Worm (Caenorhabditis elegans) whole organism, L1 larva: ENCODE data around the gene T04H1.12.

Experiments
- C16A3.4 ChIP-seq: fragments of 150-350 bp; optimal IDR thresholded peaks from 2 replicates; lab custom pipeline; 2014; ENCODE audit warnings: missing biosample characterization, missing genetic modification characterization
- F16B12.6 ChIP-seq: fragments of 150-350 bp; optimal IDR thresholded peaks from 2 replicates; lab custom pipeline; 2014; ENCODE audit warnings: missing biosample characterization, missing genetic modification characterization
- alr-1 ChIP-seq: fragments of 200-800 bp; sonication (Bioruptor generic); optimal IDR thresholded peaks from 2 replicates; lab custom pipeline; 2018; ENCODE audit warnings: borderline replicate concordance, mild to moderate bottlenecking, missing genetic modification characterization, missing compliant biosample characterization
- aly-2 ChIP-seq: fragments of 150-350 bp; optimal IDR thresholded peaks from 2 replicates; lab custom pipeline; 2014; ENCODE audit warnings: missing biosample characterization, missing genetic modification characterization
- blmp-1 ChIP-seq: fragments of 150-350 bp; optimal IDR thresholded peaks from 2 replicates; lab custom pipeline; 2014; ENCODE audit warnings: missing biosample characterization, missing genetic modification characterization
- ceh-63 ChIP-seq: fragments of 200-800 bp; sonication (Bioruptor generic); optimal IDR thresholded peaks from 2 replicates; lab custom pipeline; 2018; ENCODE audit warnings: mild to moderate bottlenecking, missing genetic modification characterization, missing compliant biosample characterization
- ceh-8 ChIP-seq: fragments of 200-800 bp; sonication (Bioruptor generic); optimal IDR thresholded peaks from 2 replicates; lab custom pipeline; 2018; ENCODE audit warnings: mild to moderate bottlenecking, missing genetic modification characterization, moderate library complexity, missing compliant biosample characterization
- ceh-82 ChIP-seq, 3 experiments: fragments of 150-350 bp in 1 of 3; sonication (generic microtip) in 2 of 3; optimal IDR thresholded peaks; 2 replicates each; lab custom pipeline; 2014 to 2017; ENCODE audit warnings: missing biosample characterization in 3 of 3, missing genetic modification characterization in 3 of 3
- ceh-88 ChIP-seq: fragments of 200-800 bp; sonication (Bioruptor generic); IDR thresholded peaks from 2 replicates; pipeline ENCODE4 v1.3.6; 2022; ENCODE audit warnings: missing genetic modification characterization, missing compliant biosample characterization
- ceh-90 ChIP-seq: sonication (generic microtip); optimal IDR thresholded peaks from 2 replicates; lab custom pipeline; 2016; ENCODE audit warnings: missing genetic modification characterization, missing compliant biosample characterization
- ces-1 ChIP-seq: fragments of 150-350 bp; optimal IDR thresholded peaks from 2 replicates; lab custom pipeline; 2014; ENCODE audit warnings: missing biosample characterization, missing genetic modification reagents, missing genetic modification characterization
- dsc-1 ChIP-seq: sonication (generic microtip); optimal IDR thresholded peaks from 2 replicates; lab custom pipeline; 2016; ENCODE audit warnings: mild to moderate bottlenecking, missing genetic modification characterization, missing compliant biosample characterization
- efl-1 ChIP-seq, 4 experiments: fragments of 150-350 bp; optimal IDR thresholded peaks in 3 of 4; peaks in 1 of 4; 1 replicate in 1 of 4; 2 replicates in 3 of 4; lab custom pipeline; 2014; ENCODE audit warnings: missing biosample characterization in 2 of 4, missing genetic modification characterization in 2 of 4, missing genetic modification reagents in 2 of 4
- egl-27 ChIP-seq, 2 experiments: fragments of 150-350 bp in 1 of 2; sonication (generic microtip); optimal IDR thresholded peaks; 3 replicates each; lab custom pipeline; 2017 to 2018; ENCODE audit warnings: missing biosample characterization in 2 of 2, missing genetic modification characterization in 2 of 2, missing genetic modification reagents in 2 of 2
- elt-2 ChIP-seq: sonication (generic microtip); optimal IDR thresholded peaks from 2 replicates; lab custom pipeline; 2016; ENCODE audit warnings: missing genetic modification characterization, mild to moderate bottlenecking, inconsistent platforms, missing compliant biosample characterization, missing genetic modification reagents
- elt-3 ChIP-seq, 6 experiments: fragments of 150-350 bp in 1 of 6; sonication (generic microtip); optimal IDR thresholded peaks; 2 replicates each; lab custom pipeline; 2017 to 2018; ENCODE audit warnings: missing biosample characterization in 6 of 6, missing genetic modification characterization in 6 of 6, inconsistent platforms in 1 of 6
- fkh-4 ChIP-seq: sonication (generic microtip); optimal IDR thresholded peaks from 2 replicates; lab custom pipeline; 2016; ENCODE audit warnings: missing compliant biosample characterization, missing genetic modification characterization, borderline replicate concordance
- fkh-8 ChIP-seq: sonication (generic microtip); optimal IDR thresholded peaks from 2 replicates; lab custom pipeline; 2016; ENCODE audit warnings: mild to moderate bottlenecking, missing genetic modification characterization, missing compliant biosample characterization
- fos-1 ChIP-seq: fragments of 150-350 bp; optimal IDR thresholded peaks from 2 replicates; lab custom pipeline; 2014; ENCODE audit warnings: missing biosample characterization, missing genetic modification characterization
- grh-1 ChIP-seq: fragments of 200-800 bp; sonication (Bioruptor generic); IDR thresholded peaks from 2 replicates; pipeline ENCODE4 v1.3.6; 2022; ENCODE audit warnings: missing genetic modification reagents, missing genetic modification characterization, missing compliant biosample characterization
- hlh-17 ChIP-seq: fragments of 200-800 bp; sonication (Bioruptor generic); optimal IDR thresholded peaks from 2 replicates; lab custom pipeline; 2018; ENCODE audit warnings: missing genetic modification characterization, mild to moderate bottlenecking, missing compliant biosample characterization, moderate library complexity, borderline replicate concordance
- hpl-2 ChIP-seq: fragments of 150-350 bp; optimal IDR thresholded peaks from 2 replicates; lab custom pipeline; 2014; ENCODE audit warnings: missing biosample characterization, missing genetic modification reagents, missing genetic modification characterization
- jun-1 ChIP-seq: fragments of 150-350 bp; optimal IDR thresholded peaks from 2 replicates; lab custom pipeline; 2014; ENCODE audit warnings: missing biosample characterization, missing genetic modification reagents, missing genetic modification characterization
- lin-13 ChIP-seq: fragments of 150-350 bp; optimal IDR thresholded peaks from 2 replicates; lab custom pipeline; 2014; ENCODE audit warnings: missing biosample characterization, missing genetic modification reagents, missing genetic modification characterization
- lin-14 ChIP-seq: fragments of 200-800 bp; sonication (Bioruptor generic); optimal IDR thresholded peaks from 2 replicates; lab custom pipeline; 2018; ENCODE audit warnings: mild to moderate bottlenecking, missing genetic modification characterization, moderate library complexity, missing compliant biosample characterization
- lin-35 ChIP-seq, 2 experiments: fragments of 150-350 bp; optimal IDR thresholded peaks; 2 replicates each; lab custom pipeline; 2014; ENCODE audit warnings: missing biosample characterization in 2 of 2, missing genetic modification characterization in 2 of 2, missing genetic modification reagents in 2 of 2
- lin-39 ChIP-seq: fragments of 150-350 bp; optimal IDR thresholded peaks from 2 replicates; lab custom pipeline; 2014; ENCODE audit warnings: missing biosample characterization, missing genetic modification reagents, missing genetic modification characterization
- mab-9 ChIP-seq: fragments of 200-800 bp; sonication (Bioruptor generic); IDR thresholded peaks from 2 replicates; pipeline ENCODE4 v1.3.6; 2022; ENCODE audit warnings: missing genetic modification reagents, missing genetic modification characterization, missing compliant biosample characterization
- mef-2 ChIP-seq: fragments of 150-350 bp; optimal IDR thresholded peaks from 2 replicates; lab custom pipeline; 2014; ENCODE audit warnings: missing biosample characterization, missing genetic modification characterization
- mep-1 ChIP-seq: fragments of 150-350 bp; optimal IDR thresholded peaks from 2 replicates; lab custom pipeline; 2014; ENCODE audit warnings: missing biosample characterization, missing genetic modification characterization
- nhr-12 ChIP-seq: sonication (generic microtip); optimal IDR thresholded peaks from 2 replicates; lab custom pipeline; 2017; ENCODE audit warnings: missing biosample characterization, missing genetic modification characterization
- nhr-19 ChIP-seq: fragments of 200-800 bp; sonication (Bioruptor generic); conservative IDR thresholded peaks from 2 replicates; pipeline ENCODE4 v1.3.6; 2022; ENCODE audit warnings: missing genetic modification characterization, missing compliant biosample characterization
- nhr-20 ChIP-seq: sonication (generic microtip); optimal IDR thresholded peaks from 2 replicates; lab custom pipeline; 2016; ENCODE audit warnings: mild to moderate bottlenecking, missing genetic modification characterization, missing compliant biosample characterization
- nhr-237 ChIP-seq: fragments of 150-350 bp; optimal IDR thresholded peaks from 2 replicates; lab custom pipeline; 2014; ENCODE audit warnings: missing biosample characterization, missing genetic modification characterization
- nhr-28 ChIP-seq: fragments of 150-350 bp; optimal IDR thresholded peaks from 2 replicates; lab custom pipeline; 2014; ENCODE audit warnings: missing biosample characterization, missing genetic modification characterization
- nhr-71 ChIP-seq: sonication (generic microtip); optimal IDR thresholded peaks from 2 replicates; lab custom pipeline; 2016; ENCODE audit warnings: mild to moderate bottlenecking, missing genetic modification characterization, moderate library complexity, missing compliant biosample characterization
- nhr-77 ChIP-seq: fragments of 150-350 bp; optimal IDR thresholded peaks from 2 replicates; lab custom pipeline; 2014; ENCODE audit warnings: missing biosample characterization, missing genetic modification characterization
- nhr-84 ChIP-seq: sonication (generic microtip); optimal IDR thresholded peaks from 2 replicates; lab custom pipeline; 2017; ENCODE audit warnings: missing biosample characterization, missing genetic modification characterization
- nhr-85 ChIP-seq: sonication (generic microtip); peaks from one replicate; lab custom pipeline; 2016; ENCODE audit warnings: missing genetic modification characterization, inconsistent platforms, missing compliant biosample characterization
- pag-3 ChIP-seq: sonication (generic microtip); optimal IDR thresholded peaks from 2 replicates; lab custom pipeline; 2017; ENCODE audit warnings: missing genetic modification characterization, mild to moderate bottlenecking, missing compliant biosample characterization, antibody characterized with exemption, borderline replicate concordance; ENCODE audit not compliant: insufficient read depth
- pax-3 ChIP-seq: fragments of 200-800 bp; sonication (Bioruptor generic); optimal IDR thresholded peaks from 2 replicates; lab custom pipeline; 2018; ENCODE audit warnings: mild to moderate bottlenecking, missing genetic modification characterization, moderate library complexity, missing compliant biosample characterization
- skn-1 ChIP-seq: fragments of 150-350 bp; optimal IDR thresholded peaks from 2 replicates; lab custom pipeline; 2014; ENCODE audit warnings: missing biosample characterization, missing genetic modification characterization
- sox-4 ChIP-seq: sonication (generic microtip); optimal IDR thresholded peaks from 2 replicates; lab custom pipeline; 2016; ENCODE audit warnings: missing genetic modification characterization, missing compliant biosample characterization
- sptf-1 ChIP-seq: fragments of 150-350 bp; optimal IDR thresholded peaks from 2 replicates; lab custom pipeline; 2014; ENCODE audit warnings: missing biosample characterization, missing genetic modification characterization
- sup-37 ChIP-seq: fragments of 200-800 bp; sonication (Bioruptor generic); optimal IDR thresholded peaks from 2 replicates; lab custom pipeline; 2018; ENCODE audit warnings: mild to moderate bottlenecking, missing genetic modification characterization, missing compliant biosample characterization
- tbx-2 ChIP-seq: sonication (generic microtip); optimal IDR thresholded peaks from 2 replicates; lab custom pipeline; 2016; ENCODE audit warnings: missing genetic modification characterization, missing compliant biosample characterization
- tlp-1 ChIP-seq: fragments of 150-350 bp; optimal IDR thresholded peaks from 2 replicates; lab custom pipeline; 2014; ENCODE audit warnings: missing biosample characterization, missing genetic modification characterization
- unc-130 ChIP-seq: fragments of 150-350 bp; optimal IDR thresholded peaks from 2 replicates; lab custom pipeline; 2017; ENCODE audit warnings: missing biosample characterization, missing genetic modification characterization, inconsistent platforms
- unc-30 ChIP-seq: sonication (generic microtip); optimal IDR thresholded peaks from 2 replicates; lab custom pipeline; 2017; ENCODE audit warnings: missing biosample characterization, missing genetic modification characterization
- unc-62 ChIP-seq: fragments of 150-350 bp; optimal IDR thresholded peaks from 2 replicates; lab custom pipeline; 2014; ENCODE audit warnings: missing biosample characterization, missing genetic modification reagents, missing genetic modification characterization
- unc-98 ChIP-seq: fragments of 200-800 bp; sonication (Bioruptor generic); IDR thresholded peaks from 2 replicates; pipeline ENCODE4 v1.3.6; 2022; ENCODE audit warnings: missing genetic modification characterization, missing compliant biosample characterization
- vab-15 ChIP-seq: sonication (generic microtip); optimal IDR thresholded peaks from 2 replicates; lab custom pipeline; 2017; ENCODE audit warnings: missing genotype, mild to moderate bottlenecking, missing genetic modification characterization, missing compliant biosample characterization

Gene T04H1.12

DNA sequence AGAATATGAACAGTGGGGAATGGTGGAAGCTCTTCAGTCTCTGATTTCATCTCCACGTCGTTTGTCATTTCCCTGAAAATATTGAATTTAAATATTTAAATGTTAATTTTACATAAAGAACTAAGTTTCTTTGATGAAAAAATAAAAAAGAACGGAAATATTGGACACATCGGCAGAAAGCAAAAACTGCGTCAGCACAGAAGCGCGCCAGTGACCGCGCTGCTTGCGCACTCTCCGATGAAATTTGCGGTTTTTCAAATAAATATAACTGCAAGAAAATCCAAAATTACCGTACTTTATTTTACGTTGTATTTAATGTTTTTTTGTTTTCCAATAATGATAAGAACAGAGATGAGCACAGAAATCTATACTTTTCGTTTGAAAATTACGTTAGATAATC, 36.1 kb downstream of the T04H1.12 start, which contains the start of the genes srpa-68 and srh-16:
Gene srpa-68, minus strand, starts transcription at position 72 of the 400 bp plus-strand sequence.
Gene srh-16, plus strand, starts transcription at position 275 of the 400 bp plus-strand sequence.
- TF ChIP-seq nhr-84 (tag; lab: Kevin White, UChicago) (no peak), nhr-77 (tag; lab: Kevin White, UChicago) (peak; percentile 77), hpl-2 (GFP tag; lab: Kevin White, UChicago) (peak; percentile 52), ceh-88 (GFP tag; lab: Robert Waterston, UW) (peak; percentile 76), alr-1 (tag; lab: Kevin White, UChicago) (no peak), lin-14 (GFP tag; lab: Kevin White, UChicago) (peak; percentile 89), pag-3 (tag; lab: Kevin White, UChicago) (no peak), mef-2 (peak; percentile 5), elt-2 (tag; lab: Kevin White, UChicago) (peak; percentile 86), blmp-1 (peak; percentile 72), nhr-12 (no peak), fkh-4 (tag; lab: Kevin White, UChicago) (peak; percentile 15), sptf-1 (no peak), C16A3.4 (tag; lab: Kevin White, UChicago) (peak; percentile 93), efl-1 (optimal IDR thresholded peaks at IDR 0.05; lab: Kevin White, UChicago) (peak; percentile 82 to 99), efl-1 (GFP tag; optimal IDR thresholded peaks at IDR 0.05 in 1 of 2; lab: Kevin White, UChicago) (peak; percentile 97 to 100), ceh-82 (tag; optimal IDR thresholded peaks at IDR 0.05; lab: Kevin White, UChicago) (peak; percentile 91 to 93 (median 93)), nhr-237 (tag; lab: Kevin White, UChicago) (peak; percentile 38), lin-13 (GFP tag; lab: Kevin White, UChicago) (peak; percentile 73), egl-27 (tag; optimal IDR thresholded peaks at IDR 0.05; lab: Kevin White, UChicago) (no peak), pax-3 (tag; lab: Kevin White, UChicago) (peak; percentile 91), vab-15 (tag; lab: Kevin White, UChicago) (no peak), elt-3 (tag; optimal IDR thresholded peaks at IDR 0.05; lab: Kevin White, UChicago) (peak in 2 of 6 experiments; percentile 86 to 89), lin-39 (peak; percentile 95), nhr-71 (tag; lab: Kevin White, UChicago) (peak; percentile 95), mab-9 (GFP tag; lab: Robert Waterston, UW) (peak; percentile 87), ceh-63 (GFP tag; lab: Kevin White, UChicago) (no peak), nhr-28 (peak; percentile 12), mep-1 (peak; percentile 96), ces-1 (no peak), nhr-20 (tag; lab: Kevin White, UChicago) (peak; percentile 91), fkh-8 (tag; lab: Kevin White, UChicago) (peak; percentile 76), unc-62 (GFP tag; lab: Kevin White, UChicago) (no peak), ceh-8 (GFP tag; lab: Kevin White, UChicago) (peak; percentile 89), skn-1 (tag; lab: Kevin White, UChicago) (peak; percentile 90), lin-35 (GFP tag; optimal IDR thresholded peaks at IDR 0.05; lab: Kevin White, UChicago) (peak; percentile 96 to 99), tlp-1 (tag; lab: Kevin White, UChicago) (no peak), nhr-85 (peak; percentile 98), unc-30 (tag; lab: Kevin White, UChicago) (peak; percentile 41), ceh-90 (tag; lab: Kevin White, UChicago) (peak; percentile 42), fos-1 (tag; lab: Kevin White, UChicago) (peak; percentile 58), jun-1 (tag; lab: Kevin White, UChicago) (peak; percentile 78), sox-4 (tag; lab: Kevin White, UChicago) (peak; percentile 87), unc-98 (GFP tag; lab: Robert Waterston, UW) (no peak; the same call in 1 of the 2 replicates), F16B12.6 (tag; lab: Kevin White, UChicago) (peak; percentile 45), unc-130 (peak; percentile 87), tbx-2 (tag; lab: Kevin White, UChicago) (peak; percentile 93), grh-1 (GFP tag; lab: Robert Waterston, UW) (peak; percentile 93), dsc-1 (tag; lab: Kevin White, UChicago) (peak; percentile 94), nhr-19 (GFP tag; lab: Robert Waterston, UW) (peak; percentile 94), aly-2 (tag; lab: Kevin White, UChicago) (peak; percentile 82), hlh-17 (no peak), sup-37 (peak; percentile 89)
